Worm (Caenorhabditis elegans): Measurements from ENCODE around the gene clec-57.

DNA sequence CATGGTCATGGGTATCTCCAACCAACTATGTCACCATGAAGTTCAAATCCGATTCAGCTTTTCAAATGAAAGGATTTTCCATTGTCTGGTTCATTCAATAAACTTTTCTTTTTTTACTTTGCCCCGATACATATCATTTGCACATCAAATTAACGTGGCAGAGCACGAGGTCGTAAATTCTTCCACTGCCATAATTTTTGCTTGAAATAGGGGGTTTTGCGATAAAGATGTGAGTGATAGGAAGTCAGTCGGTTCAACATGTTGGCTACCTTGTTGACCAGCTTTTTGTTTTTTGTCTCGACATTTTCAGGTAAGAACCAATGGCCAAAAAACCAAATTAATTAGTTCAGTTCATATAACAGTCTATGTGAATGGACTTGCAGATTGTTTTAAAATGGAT, 7.6 kb downstream of the clec-57 start, which contains the start of gene clec-54:
- TF ChIP-seq ztf-11 (tag; optimal IDR thresholded peaks at IDR 0.05) (no peak), ztf-4 (tag; optimal IDR thresholded peaks at IDR 0.05) (no peak), nhr-76 (tag; optimal IDR thresholded peaks at IDR 0.05) (no peak), R02D3.7 (tag; optimal IDR thresholded peaks at IDR 0.05) (no peak), ama-1 (optimal IDR thresholded peaks at IDR 0.05) (no peak), mdl-1 (tag; optimal IDR thresholded peaks at IDR 0.05) (no peak), nfya-1 (tag; optimal IDR thresholded peaks at IDR 0.05; ENCODE audit: insufficient read depth) (no peak), daf-12 (tag; optimal IDR thresholded peaks at IDR 0.05) (no peak), skn-1 (tag; optimal IDR thresholded peaks at IDR 0.05) (no peak)
